Fruit fly (Drosophila melanogaster): ENCODE data around the gene CG17544.
A peak's percentile ranks its signal among the peaks of the same experiment; 100 is the strongest.

CG17544 gene

dm6 chr2L:19434260-19434659, 36.0 kb upstream of the CG17544 start (continued):
- no peak for TF ChIP-seq CG30431 (GFP tag; optimal IDR thresholded peaks at IDR 0.05)
- no peak for TF ChIP-seq CG31224 (GFP tag; IDR thresholded peaks at IDR 0.05)
- TF ChIP-seq YL-1 (GFP tag; optimal IDR thresholded peaks at IDR 0.05): no peak
- TF ChIP-seq Dll (GFP tag; IDR thresholded peaks at IDR 0.05; ENCODE audit: partially characterized antibody): no peak
- peak; percentile 71 for TF ChIP-seq nerfin-1 (tag; optimal IDR thresholded peaks at IDR 0.05)
- TF ChIP-seq ac (GFP tag; optimal IDR thresholded peaks at IDR 0.05): peak; percentile 83
- TF ChIP-seq lmd (GFP tag; IDR thresholded peaks at IDR 0.05): no peak
- TF ChIP-seq GATAe (GFP tag; conservative IDR thresholded peaks at IDR 0.05): no peak
- TF ChIP-seq CG16813 (GFP tag; IDR thresholded peaks at IDR 0.05; ENCODE audit: partially characterized antibody): no peak
- TF ChIP-seq Eip74EF (GFP tag; optimal IDR thresholded peaks at IDR 0.05): peak in 1 of 2 experiments; percentile 63
- TF ChIP-seq Asciz (GFP tag; optimal IDR thresholded peaks at IDR 0.05): peak; percentile 88
- TF ChIP-seq grn (GFP tag; optimal IDR thresholded peaks at IDR 0.05): peak; percentile 22
- TF ChIP-seq CG13624 (GFP tag; optimal IDR thresholded peaks at IDR 0.05): no peak
- no peak for TF ChIP-seq CG9215 (GFP tag; IDR thresholded peaks at IDR 0.05)
- peak; percentile 27 for TF ChIP-seq Meics (GFP tag; optimal IDR thresholded peaks at IDR 0.05)
- no peak for TF ChIP-seq row (GFP tag; IDR thresholded peaks at IDR 0.05)
- TF ChIP-seq CG6813 (GFP tag; optimal IDR thresholded peaks at IDR 0.05): peak; percentile 88
- no peak for TF ChIP-seq inv (GFP tag; IDR thresholded peaks at IDR 0.05; ENCODE audit: partially characterized antibody)
- TF ChIP-seq Jarid2 (GFP tag; optimal IDR thresholded peaks at IDR 0.05): peak; percentile 23
- TF ChIP-seq CG1792 (GFP tag; optimal IDR thresholded peaks at IDR 0.05): peak; percentile 37
- peak; percentile 75 for TF ChIP-seq CG8359 (GFP tag; optimal IDR thresholded peaks at IDR 0.05; ENCODE audit: borderline replicate concordance)
- TF ChIP-seq danr (GFP tag; IDR thresholded peaks at IDR 0.05): no peak
- TF ChIP-seq Adf1 (GFP tag; IDR thresholded peaks at IDR 0.05): no peak
- TF ChIP-seq CG7556 (GFP tag; optimal IDR thresholded peaks at IDR 0.05): peak; percentile 38
- no peak for TF ChIP-seq CG5953 (GFP tag; IDR thresholded peaks at IDR 0.05)
- peak; percentile 60 for TF ChIP-seq pfk (GFP tag; optimal IDR thresholded peaks at IDR 0.05)
- no peak for TF ChIP-seq CG10321 (GFP tag; IDR thresholded peaks at IDR 0.05)
- TF ChIP-seq CG18262 (tag; optimal IDR thresholded peaks at IDR 0.05): peak; percentile 67
- no peak for TF ChIP-seq sima (GFP tag; optimal IDR thresholded peaks at IDR 0.05)
- peak; percentile 57 for TF ChIP-seq Nf-YB (GFP tag; optimal IDR thresholded peaks at IDR 0.05)
- TF ChIP-seq CG10654 (GFP tag; optimal IDR thresholded peaks at IDR 0.05): peak; percentile 17
- TF ChIP-seq CG17829 (tag; optimal IDR thresholded peaks at IDR 0.05): peak; percentile 64
- TF ChIP-seq CG4707 (GFP tag; optimal IDR thresholded peaks at IDR 0.05): peak; percentile 38
- no peak for TF ChIP-seq Lpt (GFP tag; optimal IDR thresholded peaks at IDR 0.05)
- TF ChIP-seq odd (GFP tag; optimal IDR thresholded peaks at IDR 0.05): peak; percentile 70
- TF ChIP-seq HLHmδ (GFP tag; optimal IDR thresholded peaks at IDR 0.05): peak; percentile 73
- no peak for TF ChIP-seq tup (GFP tag; optimal IDR thresholded peaks at IDR 0.05)
- no peak for TF ChIP-seq CG12769 (tag; optimal IDR thresholded peaks at IDR 0.05)
- peak; percentile 30; the same call in 1 of the 2 replicates for TF ChIP-seq CG1024 (GFP tag; IDR thresholded peaks at IDR 0.05)
- peak; percentile 51; the same call in 1 of the 2 replicates for TF ChIP-seq onecut (GFP tag; IDR thresholded peaks at IDR 0.05)
- no peak for TF ChIP-seq Dad (GFP tag; optimal IDR thresholded peaks at IDR 0.05)
- TF ChIP-seq fd3F (GFP tag; optimal IDR thresholded peaks at IDR 0.05): no peak
- TF ChIP-seq Camta (GFP tag; optimal IDR thresholded peaks at IDR 0.05): no peak
- no peak for TF ChIP-seq Dip2 (GFP tag; IDR thresholded peaks at IDR 0.05)
- no peak for TF ChIP-seq btn (GFP tag; optimal IDR thresholded peaks at IDR 0.05)
- no peak for TF ChIP-seq ap (GFP tag; IDR thresholded peaks at IDR 0.05)
- no peak for TF ChIP-seq CG8944 (GFP tag; optimal IDR thresholded peaks at IDR 0.05)
- TF ChIP-seq CG2129 (GFP tag; IDR thresholded peaks at IDR 0.05; ENCODE audit: partially characterized antibody): no peak
- no peak for TF ChIP-seq Opbp (GFP tag; IDR thresholded peaks at IDR 0.05; ENCODE audit: partially characterized antibody)
- TF ChIP-seq CG12071 (GFP tag; optimal IDR thresholded peaks at IDR 0.05): peak; percentile 73
- TF ChIP-seq zfh1 (GFP tag; IDR thresholded peaks at IDR 0.05): no peak
